Worm (Caenorhabditis elegans) whole organism, early embryonic: ENCODE results near the gene sdz-18.
A peak's percentile ranks its signal among the peaks of the same experiment; 100 is the strongest.

Experiments used
- B0310.2 ChIP-seq: sonication (generic microtip); optimal IDR thresholded peaks from 2 replicates; lab custom pipeline; 2016; ENCODE audit warnings: mild to moderate bottlenecking, missing genetic modification characterization, missing compliant biosample characterization
- ama-1 ChIP-seq: fragments of 150-350 bp; optimal IDR thresholded peaks from 2 replicates; lab custom pipeline; 2014
- ceh-13 ChIP-seq: fragments of 200-800 bp; sonication (Bioruptor generic); optimal IDR thresholded peaks from 2 replicates; lab custom pipeline; 2018; ENCODE audit warnings: mild to moderate bottlenecking, missing genetic modification characterization, missing compliant biosample characterization
- ets-7 ChIP-seq: sonication (generic microtip); optimal IDR thresholded peaks from 2 replicates; lab custom pipeline; 2016; ENCODE audit warnings: missing genotype, missing genetic modification characterization, missing compliant biosample characterization
- flt-1 ChIP-seq: fragments of 200-800 bp; sonication (Bioruptor generic); IDR thresholded peaks from 2 replicates; pipeline ENCODE4 v1.3.6; 2022; ENCODE audit warnings: missing genetic modification characterization, missing compliant biosample characterization
- hmg-4 ChIP-seq: fragments of 200-800 bp; sonication (Bioruptor generic); optimal IDR thresholded peaks from 2 replicates; lab custom pipeline; 2018; ENCODE audit warnings: mild to moderate bottlenecking, missing genetic modification characterization, missing compliant biosample characterization
- hnd-1 ChIP-seq: sonication (generic microtip); optimal IDR thresholded peaks from 2 replicates; lab custom pipeline; 2016; ENCODE audit warnings: missing genetic modification characterization, missing compliant biosample characterization
- scrt-1 ChIP-seq: fragments of 200-800 bp; sonication (Bioruptor generic); IDR thresholded peaks from 2 replicates; pipeline ENCODE4 v1.3.6; 2022; ENCODE audit warnings: missing genetic modification characterization, missing compliant biosample characterization

DNA sequence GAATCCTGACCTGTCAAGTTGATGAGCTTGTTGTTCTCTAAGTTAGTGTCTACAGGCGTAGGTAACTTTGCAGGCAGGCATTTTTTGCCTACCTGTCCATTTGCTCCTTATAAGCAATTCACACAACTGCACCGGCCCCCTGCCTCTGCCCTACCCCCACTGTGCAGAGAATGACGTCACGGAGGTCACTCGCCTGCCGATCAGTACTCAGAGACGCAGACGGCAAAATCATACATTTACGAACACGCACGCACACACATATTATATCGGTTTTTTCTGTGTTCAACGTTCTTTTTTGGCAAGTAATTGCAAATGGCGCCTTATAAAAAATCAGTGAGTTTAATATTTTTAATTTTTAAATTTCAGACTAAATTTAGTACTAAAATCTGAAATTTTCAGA is 42.8 kb downstream of the sdz-18 start, which contains the start of gene duxl-1:
- no peak for TF ChIP-seq ceh-13
- TF ChIP-seq ama-1, result no peak
- TF ChIP-seq flt-1 (GFP tag; lab: Robert Waterston, UW), result no peak
- peak; percentile 16 for TF ChIP-seq hmg-4 (GFP tag; lab: Kevin White, UChicago)
- TF ChIP-seq B0310.2 (tag; lab: Kevin White, UChicago), result no peak
- no peak for TF ChIP-seq hnd-1
- TF ChIP-seq scrt-1 (GFP tag; lab: Robert Waterston, UW), result no peak
- TF ChIP-seq ets-7 (tag; lab: Kevin White, UChicago), result no peak
